Fruit fly (Drosophila melanogaster) whole organism, embryonic: ENCODE results near the gene CG1440.
A peak's percentile ranks its signal among the peaks of the same experiment; 100 is the strongest.

ENCODE experiments used
- CG13287 ChIP-seq: fragments of 200-800 bp; sonication (Bioruptor generic); IDR thresholded peaks from 2 replicates; pipeline ENCODE4 v1.3.6; 2022; ENCODE audit warnings: missing biosample characterization, missing genetic modification characterization; ENCODE audit not compliant: partially characterized antibody
- CG13775 ChIP-seq: fragments of 200-800 bp; sonication (Bioruptor generic); optimal IDR thresholded peaks from 3 replicates; lab custom pipeline; 2017; ENCODE audit warnings: missing biosample characterization, mild to moderate bottlenecking, missing genetic modification characterization
- CG14441 ChIP-seq: fragments of 200-800 bp; sonication (Bioruptor generic); IDR thresholded peaks from 2 replicates; pipeline ENCODE4 v1.3.6; 2022; ENCODE audit warnings: missing biosample characterization, missing genetic modification characterization
- CG14710 ChIP-seq: fragments of 200-800 bp; sonication (Bioruptor generic); optimal IDR thresholded peaks from 3 replicates; lab custom pipeline; 2019; ENCODE audit warnings: missing biosample characterization, mild to moderate bottlenecking, missing genetic modification characterization, moderate library complexity
- CG1603 ChIP-seq: fragments of 200-800 bp; sonication (Bioruptor generic); optimal IDR thresholded peaks from 2 replicates; lab custom pipeline; 2019; ENCODE audit warnings: missing biosample characterization, mild to moderate bottlenecking, missing genetic modification characterization, moderate library complexity
- CG33557 ChIP-seq: fragments of 200-800 bp; sonication (Bioruptor generic); optimal IDR thresholded peaks from 2 replicates; lab custom pipeline; 2019; ENCODE audit warnings: missing biosample characterization, mild to moderate bottlenecking, missing genetic modification characterization, moderate library complexity
- CG7786 ChIP-seq: fragments of 200-800 bp; sonication (Bioruptor generic); optimal IDR thresholded peaks from 2 replicates; lab custom pipeline; 2016; ENCODE audit warnings: missing biosample characterization, missing genetic modification characterization
- CG8924 ChIP-seq: fragments of 200-800 bp; optimal IDR thresholded peaks from 3 replicates; lab custom pipeline; 2019; ENCODE audit warnings: missing biosample characterization, mild to moderate bottlenecking, missing genetic modification characterization, moderate library complexity
- CG9797 ChIP-seq: fragments of 200-800 bp; sonication (Bioruptor generic); optimal IDR thresholded peaks from 3 replicates; lab custom pipeline; 2018; ENCODE audit warnings: missing biosample characterization, mild to moderate bottlenecking, missing genetic modification characterization
- Dp ChIP-seq: fragments of 200-800 bp; sonication (Bioruptor generic); optimal IDR thresholded peaks from 2 replicates; lab custom pipeline; 2018; ENCODE audit warnings: missing biosample characterization, mild to moderate bottlenecking, missing genetic modification characterization, moderate library complexity
- Dref ChIP-seq: fragments of 200-800 bp; sonication (Bioruptor generic); IDR thresholded peaks from 2 replicates; pipeline ENCODE4 v1.3.6; 2022; ENCODE audit warnings: missing biosample characterization, missing genetic modification characterization
- E2f1 ChIP-seq: fragments of 200-800 bp; sonication (Bioruptor generic); IDR thresholded peaks from 2 replicates; pipeline ENCODE4 v1.3.6; 2022; ENCODE audit warnings: missing biosample characterization, missing genetic modification characterization
- E2f2 ChIP-seq: fragments of 200-800 bp; sonication (Bioruptor generic); IDR thresholded peaks from 2 replicates; pipeline ENCODE4 v1.3.6; 2022; ENCODE audit warnings: missing biosample characterization, missing genetic modification characterization
- H15 ChIP-seq: fragments of 200-800 bp; sonication (Bioruptor generic); IDR thresholded peaks from 3 replicates; pipeline ENCODE4 v1.3.6; 2022; ENCODE audit warnings: missing biosample characterization, missing genetic modification characterization
- Hand ChIP-seq: fragments of 200-800 bp; sonication (Bioruptor generic); optimal IDR thresholded peaks from 2 replicates; lab custom pipeline; 2017; ENCODE audit warnings: mild to moderate bottlenecking, missing biosample characterization, missing genetic modification reagents, missing genetic modification characterization
- Lim3 ChIP-seq: fragments of 200-800 bp; sonication (Bioruptor generic); IDR thresholded peaks from 2 replicates; pipeline ENCODE4 v1.3.6; 2022; ENCODE audit warnings: missing biosample characterization, missing genetic modification characterization
- MBD-R2 ChIP-seq: fragments of 200-800 bp; sonication (Bioruptor generic); IDR thresholded peaks from 2 replicates; pipeline ENCODE4 v1.3.6; 2022; ENCODE audit warnings: missing biosample characterization, missing genetic modification characterization
- MESR4 ChIP-seq: fragments of 200-800 bp; sonication (Bioruptor generic); optimal IDR thresholded peaks from 2 replicates; lab custom pipeline; 2018; ENCODE audit warnings: missing biosample characterization, mild to moderate bottlenecking, missing genetic modification characterization, moderate library complexity
- Med ChIP-seq: fragments of 200-800 bp; sonication (Bioruptor generic); peaks from one replicate; lab custom pipeline; 2016; ENCODE audit warnings: missing biosample characterization, missing genetic modification characterization, mild to moderate bottlenecking, inconsistent platforms, moderate library complexity
- Myb ChIP-seq: fragments of 200-800 bp; sonication (Bioruptor generic); optimal IDR thresholded peaks from 2 replicates; lab custom pipeline; 2016; ENCODE audit warnings: missing biosample characterization, missing genetic modification characterization
- Sry-δ ChIP-seq: fragments of 200-800 bp; sonication (Bioruptor generic); optimal IDR thresholded peaks from 2 replicates; lab custom pipeline; 2016; ENCODE audit warnings: missing biosample characterization, missing genetic modification characterization
- Stat92E ChIP-seq, 3 experiments: fragments of >200 bp in 2 of 3; fragments of 200-800 bp in 1 of 3; sonication (Bioruptor generic) in 1 of 3; optimal IDR thresholded peaks; 2 replicates each; lab custom pipeline; 2017 to 2019; ENCODE audit warnings: missing biosample characterization in 3 of 3, missing genetic modification characterization in 3 of 3, mild to moderate bottlenecking in 1 of 3, moderate library complexity in 1 of 3
- cas ChIP-seq: fragments of 200-800 bp; sonication (Bioruptor generic); IDR thresholded peaks from 2 replicates; pipeline ENCODE4 v1.3.6; 2022; ENCODE audit warnings: missing biosample characterization, missing genetic modification characterization
- chinmo ChIP-seq: fragments of 200-800 bp; sonication (Bioruptor generic); IDR thresholded peaks from 4 replicates; pipeline ENCODE4 v1.3.6; 2022; ENCODE audit warnings: missing biosample characterization, missing genetic modification characterization; ENCODE audit not compliant: partially characterized antibody
- crol ChIP-seq: fragments of 200-800 bp; sonication (Bioruptor generic); IDR thresholded peaks from 2 replicates; pipeline ENCODE4 v1.3.6; 2022; ENCODE audit warnings: missing biosample characterization, missing genetic modification characterization
- dpn ChIP-seq, 2 experiments: fragments of 200-800 bp; sonication (Bioruptor generic); optimal IDR thresholded peaks; 3 replicates each; lab custom pipeline; 2016; ENCODE audit warnings: missing biosample characterization in 2 of 2, missing genetic modification characterization in 2 of 2
- gfzf ChIP-seq: fragments of 200-800 bp; sonication (Bioruptor generic); optimal IDR thresholded peaks from 2 replicates; lab custom pipeline; 2016; ENCODE audit warnings: missing biosample characterization, mild to moderate bottlenecking, missing genetic modification characterization, moderate library complexity
- hkb ChIP-seq, 2 experiments: fragments of 200-800 bp in 1 of 2; fragments of >200 bp in 1 of 2; sonication (Bioruptor generic) in 1 of 2; IDR thresholded peaks in 1 of 2; optimal IDR thresholded peaks in 1 of 2; 2 replicates each; pipeline versions ENCODE4 v1.3.6 to Lab custom; 2017 to 2022; ENCODE audit warnings: missing biosample characterization in 1 of 2, missing genetic modification characterization in 1 of 2
- lbe ChIP-seq: fragments of 200-800 bp; sonication (Bioruptor generic); optimal IDR thresholded peaks from 2 replicates; lab custom pipeline; 2016; ENCODE audit warnings: missing biosample characterization, mild to moderate bottlenecking, missing genetic modification characterization
- pum ChIP-seq: fragments of 200-800 bp; sonication (Bioruptor generic); optimal IDR thresholded peaks from 2 replicates; lab custom pipeline; 2016; ENCODE audit warnings: missing biosample characterization, missing genetic modification characterization
- pzg ChIP-seq: fragments of 200-800 bp; sonication (Bioruptor generic); optimal IDR thresholded peaks from 3 replicates; lab custom pipeline; 2018; ENCODE audit warnings: missing biosample characterization, mild to moderate bottlenecking, missing genetic modification characterization, moderate library complexity
- row ChIP-seq: fragments of 200-800 bp; sonication (Bioruptor generic); IDR thresholded peaks from 3 replicates; pipeline ENCODE4 v1.3.6; 2022; ENCODE audit warnings: missing biosample characterization, missing genetic modification characterization
- sens ChIP-seq: fragments of 200-800 bp; sonication (Bioruptor generic); peaks from one replicate; lab custom pipeline; 2016; ENCODE audit warnings: missing biosample characterization, missing genetic modification characterization
- sisA ChIP-seq: fragments of 200-800 bp; sonication (Bioruptor generic); IDR thresholded peaks from 2 replicates; pipeline ENCODE4 v1.3.6; 2022; ENCODE audit warnings: missing biosample characterization, missing genetic modification characterization
- sqz ChIP-seq: fragments of 200-800 bp; sonication (Bioruptor generic); optimal IDR thresholded peaks from 3 replicates; lab custom pipeline; 2018; ENCODE audit warnings: missing biosample characterization, mild to moderate bottlenecking, missing genetic modification characterization
- stwl ChIP-seq: fragments of 200-800 bp; sonication (Bioruptor generic); optimal IDR thresholded peaks from 3 replicates; lab custom pipeline; 2018; ENCODE audit warnings: missing biosample characterization, mild to moderate bottlenecking, missing genetic modification characterization, moderate library complexity
- tap ChIP-seq: fragments of 200-800 bp; optimal IDR thresholded peaks from 3 replicates; lab custom pipeline; 2019; ENCODE audit warnings: missing biosample characterization, mild to moderate bottlenecking, missing genetic modification characterization, moderate library complexity

The CG1440 gene

DNA sequence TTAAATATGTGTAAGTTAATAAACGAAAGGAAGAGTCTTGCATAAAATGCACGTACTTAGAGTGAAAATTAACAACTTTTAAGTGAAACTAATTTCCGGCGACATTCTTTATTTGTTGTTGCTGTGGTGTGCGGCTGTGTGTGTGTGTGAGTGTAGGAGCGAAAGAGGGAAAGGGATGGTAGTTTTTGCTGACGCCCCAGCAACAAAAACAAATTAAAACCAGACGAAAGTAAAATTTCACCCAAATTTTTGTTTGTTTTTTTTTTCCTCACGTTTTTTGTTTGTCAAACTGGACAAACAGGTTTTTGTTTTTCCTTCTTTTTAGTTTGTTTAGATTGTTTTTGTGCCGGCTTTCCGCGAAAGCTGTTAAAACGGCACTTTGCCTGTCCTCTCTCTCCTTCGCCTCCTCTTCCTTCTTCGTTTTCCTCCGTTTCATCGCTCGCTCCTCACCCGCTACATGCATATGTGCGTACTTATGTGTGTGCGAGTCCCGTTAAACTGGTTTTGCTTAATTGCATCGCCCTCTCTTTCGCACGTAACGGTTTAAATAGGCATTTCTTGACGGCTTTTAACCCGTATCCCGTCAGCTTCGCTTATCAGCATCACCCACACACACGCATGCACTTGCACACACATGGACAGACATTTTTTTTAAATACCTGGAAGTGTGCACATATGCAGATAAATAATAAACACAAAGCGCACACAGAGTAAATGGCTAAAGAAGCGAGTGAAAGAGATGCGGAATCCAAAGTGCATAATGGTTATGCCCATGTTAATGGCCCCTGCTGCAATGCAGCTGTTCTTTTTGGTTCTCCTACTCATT lies 641 bp downstream of the CG1440 start, which contains the start of gene Miga (continued):
- TF ChIP-seq tap (tag; lab: Kevin White, UChicago) (no peak), CG13287 (GFP tag; lab: Robert Waterston, UW) (no peak), dpn (GFP tag; optimal IDR thresholded peaks at IDR 0.05; lab: Kevin White, UChicago) (no peak), Myb (GFP tag; lab: Kevin White, UChicago) (peak; percentile 2), crol (GFP tag; lab: Robert Waterston, UW) (peak; percentile 68), sqz (peak; percentile 19), chinmo (peak; percentile 85; the same call in 1 of the 4 replicates)

- TF ChIP-seq Myb (GFP tag; lab: Kevin White, UChicago) (peak; percentile 25), sens (GFP tag; lab: Kevin White, UChicago) (peak; percentile 21), Stat92E (GFP tag; optimal IDR thresholded peaks at IDR 0.05; lab: Kevin White, UChicago) (peak in 1 of 3 experiments; percentile 3), pzg (GFP tag; lab: Kevin White, UChicago) (peak; percentile 72), lbe (peak; percentile 27), CG13775 (GFP tag; lab: Kevin White, UChicago) (no peak), CG1603 (tag; lab: Kevin White, UChicago) (peak; percentile 7), pum (no peak), Sry-δ (peak; percentile 7), H15 (no peak), CG7786 (no peak), CG8924 (tag; lab: Kevin White, UChicago) (peak; percentile 55), gfzf (peak; percentile 76), Dref (GFP tag; lab: Robert Waterston, UW) (peak; percentile 65), CG14441 (GFP tag; lab: Robert Waterston, UW) (no peak), stwl (tag; lab: Kevin White, UChicago) (peak; percentile 5), sisA (GFP tag; lab: Robert Waterston, UW) (no peak), MBD-R2 (GFP tag; lab: Robert Waterston, UW) (peak; percentile 61), Hand (no peak), Dp (GFP tag; lab: Kevin White, UChicago) (peak; percentile 82), CG33557 (GFP tag; lab: Kevin White, UChicago) (no peak), row (0 out of 3 replicates have a peak, but pooled peaks have one; percentile 19), CG14710 (peak; percentile 95), Med (peak; percentile 24), CG9797 (GFP tag; lab: Kevin White, UChicago) (peak; percentile 25), Lim3 (no peak), E2f2 (GFP tag; lab: Robert Waterston, UW) (peak; percentile 85), MESR4 (GFP tag; lab: Kevin White, UChicago) (peak; percentile 7), crol (GFP tag; lab: Robert Waterston, UW) (no peak), E2f1 (GFP tag; lab: Robert Waterston, UW) (0 out of 2 replicates have a peak, but pooled peaks have one; percentile 16), hkb (optimal IDR thresholded peaks at IDR 0.05; lab: Kevin White, UChicago) (peak; percentile 21), hkb (GFP tag; IDR thresholded peaks at IDR 0.05; lab: Robert Waterston, UW) (no peak), cas (GFP tag; lab: Robert Waterston, UW) (no peak)
Measured at dm6 chrX:8442161-8442560, 5.3 kb downstream of the CG1440 start, which contains the start of gene CG12123. CG12123 (minus strand) TSS chrX:8442348.
